Worm (Caenorhabditis elegans) whole organism, L1 larva: ENCODE measurements around the gene C29F9.2.

Source experiments
- ama-1 ChIP-seq: fragments of 150-350 bp; optimal IDR thresholded peaks from 2 replicates; lab custom pipeline; 2014
- ceh-82 ChIP-seq, 3 experiments: fragments of 150-350 bp in 1 of 3; sonication (generic microtip) in 2 of 3; optimal IDR thresholded peaks; 2 replicates each; lab custom pipeline; 2014 to 2017; ENCODE audit warnings: missing biosample characterization in 3 of 3, missing genetic modification characterization in 3 of 3
- elt-2 ChIP-seq: sonication (generic microtip); optimal IDR thresholded peaks from 2 replicates; lab custom pipeline; 2016; ENCODE audit warnings: missing genetic modification characterization, mild to moderate bottlenecking, inconsistent platforms, missing compliant biosample characterization, missing genetic modification reagents
- ets-5 ChIP-seq: fragments of 200-800 bp; sonication (Bioruptor generic); IDR thresholded peaks from 2 replicates; pipeline ENCODE4 v1.3.6; 2022; ENCODE audit warnings: missing genetic modification characterization, missing compliant biosample characterization
- lin-39 ChIP-seq: fragments of 150-350 bp; optimal IDR thresholded peaks from 2 replicates; lab custom pipeline; 2014; ENCODE audit warnings: missing biosample characterization, missing genetic modification reagents, missing genetic modification characterization
- tbx-2 ChIP-seq: sonication (generic microtip); optimal IDR thresholded peaks from 2 replicates; lab custom pipeline; 2016; ENCODE audit warnings: missing genetic modification characterization, missing compliant biosample characterization
- unc-86 ChIP-seq: sonication (generic microtip); optimal IDR thresholded peaks from 2 replicates; lab custom pipeline; 2016; ENCODE audit warnings: missing genetic modification characterization, missing compliant biosample characterization
- ztf-4 ChIP-seq: fragments of 150-350 bp; optimal IDR thresholded peaks from 2 replicates; lab custom pipeline; 2014; ENCODE audit warnings: missing biosample characterization, missing genetic modification characterization

ce11 chrIII:171617-172016 lies 40.9 kb downstream of the C29F9.2 start, which contains the start of the genes F40G9.9 and F40G9.12:
- TF ChIP-seq ets-5 (no peak), ceh-82 (tag; optimal IDR thresholded peaks at IDR 0.05; lab: Kevin White, UChicago) (no peak), ama-1 (lab: Kevin White, UChicago) (no peak), ztf-4 (no peak), unc-86 (tag; lab: Kevin White, UChicago) (no peak), elt-2 (tag; lab: Kevin White, UChicago) (no peak), tbx-2 (no peak), lin-39 (tag; lab: Kevin White, UChicago) (no peak)
